Worm (Caenorhabditis elegans) whole organism, young adult: ENCODE measurements around the gene sri-21.
"Not testable (repeated sequence)": the region's sequence is repeated elsewhere in the genome, so short reads cannot be mapped to it uniquely, and the experiment has no call there.

Experiments used
- bed-1 ChIP-seq: fragments of 200-800 bp; sonication (Bioruptor generic); IDR thresholded peaks from 2 replicates; pipeline ENCODE4 v1.3.6; 2022; ENCODE audit warnings: missing genetic modification reagents, missing genetic modification characterization, missing compliant biosample characterization
- lin-35 ChIP-seq, 3 experiments: fragments of 150-350 bp in 2 of 3; sonication (generic microtip) in 1 of 3; optimal IDR thresholded peaks; 2 replicates each; lab custom pipeline; 2014 to 2018; ENCODE audit warnings: missing biosample characterization in 3 of 3, missing genetic modification characterization in 3 of 3, missing genetic modification reagents in 3 of 3

- TF ChIP-seq lin-35 (GFP tag; optimal IDR thresholded peaks at IDR 0.05; lab: Kevin White, UChicago); bed-1 (GFP tag; lab: Robert Waterston, UW): not testable (repeated sequence)
These were observed 21.0 kb downstream of the sri-21 start, which contains the start of gene F40C5.2 for ce11 chrV:3570695-3571094.
